Fruit fly (Drosophila melanogaster) whole organism, embryonic: Measurements from ENCODE around the gene mwh.

Experiments
- Atf6 ChIP-seq: fragments of 200-800 bp; sonication (Bioruptor generic); IDR thresholded peaks from 2 replicates; pipeline ENCODE4 v1.3.6; 2022; ENCODE audit warnings: missing biosample characterization, missing genetic modification characterization
- BtbVII ChIP-seq: fragments of 200-800 bp; sonication (Bioruptor generic); optimal IDR thresholded peaks from 3 replicates; lab custom pipeline; 2017; ENCODE audit warnings: missing biosample characterization, mild to moderate bottlenecking, missing genetic modification characterization
- CG10959 ChIP-seq: fragments of 200-800 bp; sonication (Bioruptor generic); IDR thresholded peaks from 2 replicates; pipeline ENCODE4 v1.3.6; 2022; ENCODE audit warnings: missing biosample characterization, missing genetic modification characterization
- CG11504 ChIP-seq: fragments of 200-800 bp; sonication (Bioruptor generic); optimal IDR thresholded peaks from 3 replicates; lab custom pipeline; 2019; ENCODE audit warnings: missing biosample characterization, mild to moderate bottlenecking, missing genetic modification characterization, moderate library complexity
- CG12659 ChIP-seq: fragments of 200-800 bp; sonication (Bioruptor generic); optimal IDR thresholded peaks from 3 replicates; lab custom pipeline; 2017; ENCODE audit warnings: mild to moderate bottlenecking, missing biosample characterization, missing genetic modification reagents, missing genetic modification characterization
- CG13894 ChIP-seq: fragments of 200-800 bp; sonication (Bioruptor generic); optimal IDR thresholded peaks from 3 replicates; lab custom pipeline; 2018; ENCODE audit warnings: missing biosample characterization, mild to moderate bottlenecking, missing genetic modification characterization, moderate library complexity
- CG16863 ChIP-seq: fragments of 200-800 bp; sonication (Bioruptor generic); optimal IDR thresholded peaks from 3 replicates; lab custom pipeline; 2016; ENCODE audit warnings: missing biosample characterization, missing genetic modification characterization
- CG17359 ChIP-seq: fragments of 200-800 bp; sonication (Bioruptor generic); optimal IDR thresholded peaks from 3 replicates; lab custom pipeline; 2018; ENCODE audit warnings: missing biosample characterization, mild to moderate bottlenecking, missing genetic modification characterization, moderate library complexity
- CG18599 ChIP-seq: fragments of 200-800 bp; sonication (Bioruptor generic); optimal IDR thresholded peaks from 3 replicates; lab custom pipeline; 2017; ENCODE audit warnings: missing biosample characterization, missing genetic modification characterization, mild to moderate bottlenecking, moderate library complexity, missing genetic modification reagents
- CG30431 ChIP-seq: fragments of 200-800 bp; sonication (Bioruptor generic); optimal IDR thresholded peaks from 2 replicates; lab custom pipeline; 2017; ENCODE audit warnings: missing biosample characterization, missing genetic modification characterization
- CG31224 ChIP-seq: fragments of 200-800 bp; sonication (Bioruptor generic); IDR thresholded peaks from 2 replicates; pipeline ENCODE4 v1.3.6; 2022; ENCODE audit warnings: missing biosample characterization, missing genetic modification characterization
- CG32532 ChIP-seq: fragments of 200-800 bp; sonication (Bioruptor generic); IDR thresholded peaks from 2 replicates; pipeline ENCODE4 v1.3.6; 2022; ENCODE audit warnings: missing biosample characterization, missing genetic modification characterization
- CG33557 ChIP-seq: fragments of 200-800 bp; sonication (Bioruptor generic); optimal IDR thresholded peaks from 2 replicates; lab custom pipeline; 2019; ENCODE audit warnings: missing biosample characterization, mild to moderate bottlenecking, missing genetic modification characterization, moderate library complexity
- CG34422 ChIP-seq: fragments of 200-800 bp; sonication (Bioruptor generic); IDR thresholded peaks from 3 replicates; pipeline ENCODE4 v1.3.6; 2022; ENCODE audit warnings: missing biosample characterization, missing genetic modification characterization
- CG3726 ChIP-seq: fragments of 200-800 bp; sonication (Bioruptor generic); IDR thresholded peaks from 3 replicates; pipeline ENCODE4, ENCODE4 v1.3.6; 2022; ENCODE audit warnings: missing biosample characterization, missing genetic modification characterization
- CG42726 ChIP-seq: fragments of 200-800 bp; sonication (Bioruptor generic); IDR thresholded peaks from 2 replicates; pipeline ENCODE4 v1.3.6; 2022; ENCODE audit warnings: missing biosample characterization, missing genetic modification characterization; ENCODE audit not compliant: partially characterized antibody
- CG6689 ChIP-seq: fragments of 200-800 bp; sonication (Bioruptor generic); IDR thresholded peaks from 2 replicates; pipeline ENCODE4 v1.3.6; 2022; ENCODE audit warnings: missing biosample characterization, missing genetic modification characterization
- CG8290 ChIP-seq, 3 experiments: fragments of 200-800 bp; sonication (Bioruptor generic); optimal IDR thresholded peaks; 2 replicates each; lab custom pipeline; 2016 to 2019; ENCODE audit warnings: missing biosample characterization in 3 of 3, missing genetic modification characterization in 3 of 3, mild to moderate bottlenecking in 2 of 3, moderate library complexity in 1 of 3
- CG8765 ChIP-seq: fragments of 200-800 bp; sonication (Bioruptor generic); IDR thresholded peaks from 2 replicates; pipeline ENCODE4 v1.3.6; 2022; ENCODE audit warnings: missing biosample characterization, missing genetic modification characterization
- CG9797 ChIP-seq: fragments of 200-800 bp; sonication (Bioruptor generic); optimal IDR thresholded peaks from 3 replicates; lab custom pipeline; 2018; ENCODE audit warnings: missing biosample characterization, mild to moderate bottlenecking, missing genetic modification characterization
- Eip74EF ChIP-seq, 2 experiments: fragments of 200-800 bp in 1 of 2; fragments of >200 bp in 1 of 2; sonication (Bioruptor generic) in 1 of 2; optimal IDR thresholded peaks; 2 replicates each; lab custom pipeline; 2017 to 2019; ENCODE audit warnings: missing biosample characterization in 2 of 2, missing genetic modification characterization in 2 of 2, mild to moderate bottlenecking in 1 of 2, moderate library complexity in 1 of 2
- Ets97D ChIP-seq: fragments of 200-800 bp; sonication (Bioruptor generic); optimal IDR thresholded peaks from 3 replicates; lab custom pipeline; 2016; ENCODE audit warnings: missing biosample characterization, missing genetic modification characterization
- GATAe ChIP-seq: fragments of 200-800 bp; sonication (Bioruptor generic); conservative IDR thresholded peaks from 2 replicates; pipeline ENCODE4 v1.3.6; 2022; ENCODE audit warnings: missing biosample characterization, missing genetic modification characterization
- Gsc ChIP-seq: fragments of 200-800 bp; sonication (Bioruptor generic); IDR thresholded peaks from 2 replicates; pipeline ENCODE4 v1.3.6; 2022; ENCODE audit warnings: missing biosample characterization, missing genetic modification characterization
- Hr3 ChIP-seq: fragments of 200-800 bp; sonication (Bioruptor generic); optimal IDR thresholded peaks from 3 replicates; lab custom pipeline; 2016; ENCODE audit warnings: missing biosample characterization, missing genetic modification characterization
- Mrtf ChIP-seq: fragments of 200-800 bp; sonication (Bioruptor generic); IDR thresholded peaks from 3 replicates; pipeline ENCODE4 v1.3.6; 2022; ENCODE audit warnings: missing biosample characterization, missing genetic modification characterization
- Rfx ChIP-seq: fragments of 200-800 bp; sonication (Bioruptor generic); IDR thresholded peaks from 2 replicates; pipeline ENCODE4 v1.3.6; 2022; ENCODE audit warnings: missing biosample characterization, missing genetic modification characterization
- Spps ChIP-seq: fragments of 200-800 bp; sonication (Bioruptor generic); optimal IDR thresholded peaks from 2 replicates; lab custom pipeline; 2018; ENCODE audit warnings: missing biosample characterization, mild to moderate bottlenecking, missing genetic modification characterization
- ab ChIP-seq: fragments of 200-800 bp; sonication (Bioruptor generic); optimal IDR thresholded peaks from 2 replicates; lab custom pipeline; 2016; ENCODE audit warnings: missing biosample characterization, missing genetic modification characterization
- btn ChIP-seq: fragments of 200-800 bp; sonication (Bioruptor generic); optimal IDR thresholded peaks from 2 replicates; lab custom pipeline; 2016; ENCODE audit warnings: missing biosample characterization, missing genetic modification characterization
- disco-r ChIP-seq: fragments of 200-800 bp; sonication (Bioruptor generic); optimal IDR thresholded peaks from 2 replicates; lab custom pipeline; 2016; ENCODE audit warnings: missing biosample characterization, missing genetic modification characterization
- dmrt99B ChIP-seq: fragments of 200-800 bp; sonication (Bioruptor generic); optimal IDR thresholded peaks from 2 replicates; lab custom pipeline; 2018; ENCODE audit warnings: missing biosample characterization, mild to moderate bottlenecking, missing genetic modification characterization, moderate library complexity
- fd3F ChIP-seq: fragments of 200-800 bp; sonication (Bioruptor generic); optimal IDR thresholded peaks from 2 replicates; lab custom pipeline; 2018; ENCODE audit warnings: missing biosample characterization, mild to moderate bottlenecking, missing genetic modification characterization, moderate library complexity
- gce ChIP-seq: fragments of 200-800 bp; sonication (Bioruptor generic); IDR thresholded peaks from 3 replicates; pipeline ENCODE4 v1.3.6; 2022; ENCODE audit warnings: missing biosample characterization, missing genetic modification characterization
- gem ChIP-seq: fragments of 200-800 bp; sonication (Bioruptor generic); optimal IDR thresholded peaks from 2 replicates; lab custom pipeline; 2019; ENCODE audit warnings: missing biosample characterization, mild to moderate bottlenecking, missing genetic modification characterization, moderate library complexity
- gfzf ChIP-seq: fragments of 200-800 bp; sonication (Bioruptor generic); optimal IDR thresholded peaks from 2 replicates; lab custom pipeline; 2016; ENCODE audit warnings: missing biosample characterization, mild to moderate bottlenecking, missing genetic modification characterization, moderate library complexity
- hkb ChIP-seq, 2 experiments: fragments of 200-800 bp in 1 of 2; fragments of >200 bp in 1 of 2; sonication (Bioruptor generic) in 1 of 2; IDR thresholded peaks in 1 of 2; optimal IDR thresholded peaks in 1 of 2; 2 replicates each; pipeline versions ENCODE4 v1.3.6 to Lab custom; 2017 to 2022; ENCODE audit warnings: missing biosample characterization in 1 of 2, missing genetic modification characterization in 1 of 2
- knrl ChIP-seq: fragments of 200-800 bp; sonication (Bioruptor generic); IDR thresholded peaks from 3 replicates; pipeline ENCODE4 v1.3.6; 2022; ENCODE audit warnings: missing biosample characterization, missing genetic modification characterization; ENCODE audit not compliant: partially characterized antibody
- maf-S ChIP-seq: fragments of 200-800 bp; sonication (Bioruptor generic); optimal IDR thresholded peaks from 2 replicates; lab custom pipeline; 2016; ENCODE audit warnings: missing biosample characterization, missing genetic modification characterization
- nmo ChIP-seq: fragments of 200-800 bp; sonication (Bioruptor generic); optimal IDR thresholded peaks from 2 replicates; lab custom pipeline; 2018; ENCODE audit warnings: missing biosample characterization, mild to moderate bottlenecking, missing genetic modification characterization, moderate library complexity
- oc ChIP-seq: fragments of 200-800 bp; sonication (Bioruptor generic); optimal IDR thresholded peaks from 2 replicates; lab custom pipeline; 2018; ENCODE audit warnings: missing biosample characterization, mild to moderate bottlenecking, missing genetic modification characterization, moderate library complexity
- prd ChIP-seq, 3 experiments: fragments of >200 bp in 2 of 3; fragments of 200-800 bp in 1 of 3; sonication (Bioruptor generic) in 1 of 3; optimal IDR thresholded peaks in 2 of 3; IDR thresholded peaks in 1 of 3; 2 replicates in 2 of 3; 3 replicates in 1 of 3; pipeline versions ENCODE4 v1.3.6 to Lab custom; 2017 to 2022; ENCODE audit warnings: missing biosample characterization in 1 of 3, missing genetic modification characterization in 1 of 3
- tgo ChIP-seq: fragments of 200-800 bp; sonication (Bioruptor generic); IDR thresholded peaks from 3 replicates; pipeline ENCODE4 v1.3.6; 2022; ENCODE audit warnings: missing biosample characterization, missing genetic modification characterization
- tna ChIP-seq: fragments of 200-800 bp; sonication (Bioruptor generic); IDR thresholded peaks from 2 replicates; pipeline ENCODE4 v1.3.6; 2022; ENCODE audit warnings: missing biosample characterization, missing genetic modification characterization; ENCODE audit not compliant: partially characterized antibody
- tx ChIP-seq: fragments of 200-800 bp; sonication (Bioruptor generic); optimal IDR thresholded peaks from 2 replicates; lab custom pipeline; 2016; ENCODE audit warnings: missing biosample characterization, missing genetic modification characterization
- zf30C ChIP-seq: fragments of 200-800 bp; sonication (Bioruptor generic); optimal IDR thresholded peaks from 3 replicates; lab custom pipeline; 2018; ENCODE audit warnings: missing biosample characterization, mild to moderate bottlenecking, missing genetic modification characterization

Gene mwh

DNA sequence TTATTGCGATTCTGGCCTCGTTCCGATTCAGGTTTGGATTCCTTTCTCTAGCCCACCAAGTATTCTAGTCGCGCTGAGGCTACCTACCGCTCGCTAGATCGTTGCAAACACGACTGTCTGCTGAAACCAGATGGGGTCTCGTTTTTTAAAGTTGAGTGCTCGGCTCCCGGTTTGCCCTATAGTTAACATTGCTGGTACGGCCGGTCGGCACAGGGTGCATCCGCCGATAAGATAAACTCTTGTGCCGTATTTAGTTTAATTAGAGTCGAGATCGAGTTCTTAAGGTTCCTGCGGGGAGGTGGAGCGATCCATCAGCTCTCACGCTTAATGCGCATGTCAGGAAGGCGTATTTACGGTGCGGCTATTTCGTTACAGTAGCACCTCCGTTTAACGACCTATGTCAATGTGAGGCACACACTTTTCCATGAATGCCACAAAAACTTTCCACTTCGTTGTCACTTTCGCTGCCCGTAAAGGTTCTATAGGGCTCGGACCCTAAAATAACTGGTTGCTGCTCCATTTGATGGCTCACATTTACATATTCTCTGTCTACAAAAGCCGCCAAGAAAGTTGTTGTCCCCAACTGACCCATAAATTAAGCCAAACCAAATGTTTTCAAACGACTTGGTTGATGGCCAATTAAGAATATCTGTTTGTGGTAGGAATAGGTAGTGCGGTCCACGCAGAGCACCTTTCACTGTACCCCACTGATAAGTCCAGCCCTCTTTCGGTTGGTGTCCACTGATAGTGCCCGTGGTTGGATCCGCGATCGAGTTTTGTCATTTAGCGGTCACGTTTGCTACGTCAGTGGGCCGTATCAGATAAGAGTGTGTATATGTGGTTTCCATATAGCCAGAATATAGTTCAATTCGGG lies 4.3 kb downstream of the mwh start, which contains the start of gene CG9119 (continued):
- TF ChIP-seq CG33557 (GFP tag; lab: Kevin White, UChicago) = peak; percentile 75
- no peak for TF ChIP-seq Ets97D
- 0 out of 2 replicates have a peak, but pooled peaks have one; percentile 13 for TF ChIP-seq CG31224
- TF ChIP-seq tgo (GFP tag; lab: Robert Waterston, UW) = peak; percentile 59
- TF ChIP-seq CG18599 (GFP tag; lab: Kevin White, UChicago) = peak; percentile 86
- TF ChIP-seq gfzf (GFP tag; lab: Kevin White, UChicago) = no peak
- TF ChIP-seq tx (GFP tag; lab: Kevin White, UChicago) = peak; percentile 49
- no peak for TF ChIP-seq prd (optimal IDR thresholded peaks at IDR 0.05; lab: Kevin White, UChicago)
- TF ChIP-seq prd (GFP tag; IDR thresholded peaks at IDR 0.05; lab: Robert Waterston, UW) = peak; percentile 70; the same call in 2 of the 3 replicates
- peak; percentile 50 for TF ChIP-seq CG13894 (tag; lab: Kevin White, UChicago)
- TF ChIP-seq btn = peak; percentile 39
- TF ChIP-seq zf30C = no peak
- 0 out of 2 replicates have a peak, but pooled peaks have one; percentile 14 for TF ChIP-seq CG42726
- peak; percentile 58 for TF ChIP-seq CG16863 (GFP tag; lab: Kevin White, UChicago)
- TF ChIP-seq CG32532 = no peak; the same call in none of the 2 replicates
- peak; percentile 57; the same call in 1 of the 2 replicates for TF ChIP-seq Rfx (GFP tag; lab: Robert Waterston, UW)
- no peak for TF ChIP-seq knrl (GFP tag; lab: Robert Waterston, UW)
- no peak for TF ChIP-seq Mrtf (GFP tag; lab: Robert Waterston, UW)
- peak; percentile 74 for TF ChIP-seq Atf6 (GFP tag; lab: Robert Waterston, UW)
- TF ChIP-seq disco-r (GFP tag; lab: Kevin White, UChicago) = peak; percentile 10
- 0 out of 2 replicates have a peak, but pooled peaks have one; percentile 28 for TF ChIP-seq CG10959 (GFP tag; lab: Robert Waterston, UW)
- TF ChIP-seq oc (tag; lab: Kevin White, UChicago) = peak; percentile 40
- peak; percentile 48 for TF ChIP-seq CG17359 (tag; lab: Kevin White, UChicago)
- TF ChIP-seq CG3726 = 0 out of 3 replicates have a peak, but pooled peaks have one; percentile 41
- TF ChIP-seq nmo (GFP tag; lab: Kevin White, UChicago) = peak; percentile 66
- TF ChIP-seq fd3F (GFP tag; lab: Kevin White, UChicago) = peak; percentile 47
- no peak for TF ChIP-seq CG8290 (GFP tag; optimal IDR thresholded peaks at IDR 0.05; lab: Kevin White, UChicago)
- peak in 1 of 2 experiments; percentile 35 for TF ChIP-seq CG8290 (tag; optimal IDR thresholded peaks at IDR 0.05; lab: Kevin White, UChicago)
- TF ChIP-seq CG30431 (GFP tag; lab: Kevin White, UChicago) = peak; percentile 49
- TF ChIP-seq BtbVII = peak; percentile 39
- no peak for TF ChIP-seq Gsc (GFP tag; lab: Robert Waterston, UW)
- TF ChIP-seq maf-S (GFP tag; lab: Kevin White, UChicago) = no peak
- TF ChIP-seq Spps = peak; percentile 72
- TF ChIP-seq CG11504 = peak; percentile 75
- no peak for TF ChIP-seq CG9797 (GFP tag; lab: Kevin White, UChicago)
- peak; percentile 74 for TF ChIP-seq gem (tag; lab: Kevin White, UChicago)
- no peak for TF ChIP-seq hkb (optimal IDR thresholded peaks at IDR 0.05; lab: Kevin White, UChicago)
- TF ChIP-seq hkb (GFP tag; IDR thresholded peaks at IDR 0.05; lab: Robert Waterston, UW) = peak; percentile 59; the same call in 1 of the 2 replicates
- TF ChIP-seq CG8765 (GFP tag; lab: Robert Waterston, UW) = no peak
- peak in 1 of 2 experiments; percentile 45 for TF ChIP-seq Eip74EF (GFP tag; optimal IDR thresholded peaks at IDR 0.05; lab: Kevin White, UChicago)
- peak; percentile 41 for TF ChIP-seq GATAe
- TF ChIP-seq dmrt99B (tag; lab: Kevin White, UChicago) = peak; percentile 75
- no peak for TF ChIP-seq tna (GFP tag; lab: Robert Waterston, UW)
- TF ChIP-seq Hr3 = peak; percentile 57
- peak; percentile 53 for TF ChIP-seq CG6689 (GFP tag; lab: Robert Waterston, UW)
- no peak for TF ChIP-seq CG34422 (GFP tag; lab: Robert Waterston, UW)
- peak; percentile 69 for TF ChIP-seq CG12659
- no peak for TF ChIP-seq ab (GFP tag; lab: Kevin White, UChicago)
- no peak for TF ChIP-seq gce (GFP tag; lab: Robert Waterston, UW)
